Worm (Caenorhabditis elegans) whole organism, L3 larva: ENCODE results near the gene fbxa-182.

Experiments
- ceh-28 ChIP-seq: fragments of 150-350 bp; optimal IDR thresholded peaks from 2 replicates; lab custom pipeline; 2014; ENCODE audit warnings: missing biosample characterization, missing genetic modification reagents, missing genetic modification characterization
- elt-2 ChIP-seq: sonication (generic microtip); optimal IDR thresholded peaks from 2 replicates; lab custom pipeline; 2016; ENCODE audit warnings: missing genetic modification reagents, mild to moderate bottlenecking, missing genetic modification characterization, missing compliant biosample characterization
- elt-3 ChIP-seq, 3 experiments: fragments of 150-350 bp in 1 of 3; sonication (generic microtip) in 2 of 3; optimal IDR thresholded peaks; 2 replicates in 2 of 3; 4 replicates in 1 of 3; lab custom pipeline; 2014 to 2017; ENCODE audit warnings: missing biosample characterization in 3 of 3, missing genetic modification characterization in 3 of 3
- nhr-23 ChIP-seq: fragments of 150-350 bp; optimal IDR thresholded peaks from 2 replicates; lab custom pipeline; 2014; ENCODE audit warnings: missing biosample characterization, missing genetic modification reagents, missing genetic modification characterization
- nhr-76 ChIP-seq: fragments of 150-350 bp; sonication (generic microtip); optimal IDR thresholded peaks from 5 replicates; lab custom pipeline; 2014; ENCODE audit warnings: missing biosample characterization, missing genetic modification characterization
- pqm-1 ChIP-seq: fragments of 150-350 bp; optimal IDR thresholded peaks from 2 replicates; lab custom pipeline; 2017; ENCODE audit warnings: missing biosample characterization, missing genetic modification characterization, inconsistent platforms
- sea-2 ChIP-seq: fragments of 150-350 bp; sonication (generic microtip); optimal IDR thresholded peaks from 4 replicates; lab custom pipeline; 2014; ENCODE audit warnings: missing biosample characterization, missing genetic modification reagents, missing genetic modification characterization
- snpc-4 ChIP-seq: fragments of 150-350 bp; optimal IDR thresholded peaks from 2 replicates; lab custom pipeline; 2014; ENCODE audit warnings: missing biosample characterization, missing genetic modification characterization
- unc-39 ChIP-seq: sonication (generic microtip); optimal IDR thresholded peaks from 4 replicates; lab custom pipeline; 2017; ENCODE audit warnings: missing biosample characterization, missing genetic modification characterization
- unc-62 ChIP-seq: fragments of 150-350 bp; sonication (generic microtip); optimal IDR thresholded peaks from 4 replicates; lab custom pipeline; 2014; ENCODE audit warnings: missing biosample characterization, missing genetic modification reagents, missing genetic modification characterization
- zag-1 ChIP-seq: fragments of 150-350 bp; optimal IDR thresholded peaks from 2 replicates; lab custom pipeline; 2014; ENCODE audit warnings: missing biosample characterization, missing genetic modification characterization

DNA sequence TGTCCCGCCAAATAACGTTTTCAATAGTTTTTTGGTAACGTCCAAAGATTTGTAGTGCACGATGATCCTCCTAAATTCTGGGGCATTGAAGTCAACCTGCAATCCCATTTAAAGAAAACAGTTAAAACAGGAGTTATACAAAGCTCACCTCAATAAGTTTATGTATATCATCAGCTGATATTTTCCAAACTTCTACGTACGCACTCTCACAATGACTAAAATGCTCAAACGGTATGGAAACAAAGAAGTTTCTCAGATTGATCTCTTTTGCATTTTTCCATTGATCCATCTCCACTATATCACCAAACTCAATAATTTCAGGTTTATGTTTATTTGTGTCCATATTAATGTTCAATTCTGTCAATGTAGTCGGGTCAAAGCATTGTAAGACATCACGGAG, 994 bp downstream of the fbxa-182 start:
- TF ChIP-seq pqm-1 (tag; lab: Kevin White, UChicago) (no peak), elt-3 (tag; optimal IDR thresholded peaks at IDR 0.05; lab: Kevin White, UChicago) (no peak), elt-2 (tag; lab: Kevin White, UChicago) (no peak), zag-1 (tag; lab: Kevin White, UChicago) (no peak), nhr-23 (tag; lab: Kevin White, UChicago) (no peak), unc-62 (GFP tag; lab: Kevin White, UChicago) (no peak), unc-39 (tag; lab: Kevin White, UChicago) (no peak), snpc-4 (no peak), ceh-28 (tag; lab: Kevin White, UChicago) (no peak), nhr-76 (tag; lab: Kevin White, UChicago) (no peak), sea-2 (GFP tag; lab: Kevin White, UChicago) (no peak)
